Fruit fly (Drosophila melanogaster) whole organism: ENCODE data around the gene CG32473.

Experiments
- CG8478 ChIP-seq: fragments of >200 bp; optimal IDR thresholded peaks from 2 replicates; lab custom pipeline; 2018; ENCODE audit warnings: inconsistent platforms
- Dll ChIP-seq: fragments of >200 bp; optimal IDR thresholded peaks from 2 replicates; lab custom pipeline; 2017
- EcR ChIP-seq, 2 experiments: fragments of >200 bp; optimal IDR thresholded peaks; 2 replicates each; lab custom pipeline; 2017; ENCODE audit warnings: missing biosample characterization in 2 of 2, missing genetic modification characterization in 2 of 2, missing genetic modification reagents in 2 of 2
- pan ChIP-seq: fragments of >200 bp; optimal IDR thresholded peaks from 2 replicates; lab custom pipeline; 2017
- psq ChIP-seq: fragments of >200 bp; optimal IDR thresholded peaks from 2 replicates; lab custom pipeline; 2017
- usp ChIP-seq: fragments of >200 bp; optimal IDR thresholded peaks from 2 replicates; lab custom pipeline; 2017; ENCODE audit warnings: missing biosample characterization, missing genetic modification characterization, mixed read lengths

The CG32473 gene

dm6 chr3R:13309133-13309711, 6.8 kb downstream of the CG32473 start:
- TF ChIP-seq Dll = no peak
- TF ChIP-seq EcR (GFP tag; optimal IDR thresholded peaks at IDR 0.05; lab: Kevin White, UChicago) = no peak
- no peak for TF ChIP-seq pan
- no peak for TF ChIP-seq CG8478 (lab: Kevin White, UChicago)
- TF ChIP-seq usp = no peak
- TF ChIP-seq psq (lab: Kevin White, UChicago) = no peak

dm6 chr3R:13313088-13313487, 10.6 kb downstream of the CG32473 start, which contains the start of gene CG44142:
TSS of gene CG44142 (minus strand) at chr3R:13313188.
- no peak for TF ChIP-seq EcR (GFP tag; optimal IDR thresholded peaks at IDR 0.05; lab: Kevin White, UChicago)
- TF ChIP-seq usp = no peak
- TF ChIP-seq Dll = no peak
- TF ChIP-seq pan = no peak
- TF ChIP-seq CG8478 (lab: Kevin White, UChicago) = no peak
- TF ChIP-seq psq (lab: Kevin White, UChicago) = no peak

dm6 chr3R:13319170-13319569, 16.7 kb downstream of the CG32473 start, which contains the start of gene CG45080:
TSS of gene CG45080 (minus strand) at chr3R:13319270.
- no peak for TF ChIP-seq Dll
- TF ChIP-seq EcR (GFP tag; optimal IDR thresholded peaks at IDR 0.05; lab: Kevin White, UChicago) = no peak
- no peak for TF ChIP-seq psq (lab: Kevin White, UChicago)
- TF ChIP-seq CG8478 (lab: Kevin White, UChicago) = no peak
- no peak for TF ChIP-seq pan
- TF ChIP-seq usp = no peak

dm6 chr3R:13319873-13320272, 17.4 kb downstream of the CG32473 start:
- TF ChIP-seq Dll (no peak), pan (no peak), usp (no peak), psq (lab: Kevin White, UChicago) (no peak), CG8478 (lab: Kevin White, UChicago) (no peak), EcR (GFP tag; optimal IDR thresholded peaks at IDR 0.05; lab: Kevin White, UChicago) (no peak)

- TF ChIP-seq pan (no peak), CG8478 (lab: Kevin White, UChicago) (no peak), psq (lab: Kevin White, UChicago) (no peak), usp (no peak), EcR (GFP tag; optimal IDR thresholded peaks at IDR 0.05; lab: Kevin White, UChicago) (no peak), Dll (no peak)
Measured at dm6 chr3R:13333031-13333430, 30.6 kb downstream of the CG32473 start.

dm6 chr3R:13334007-13334406, 31.6 kb downstream of the CG32473 start, which contains the start of gene PK2-R2:
TSS of gene PK2-R2 (minus strand) at chr3R:13334166.
- TF ChIP-seq CG8478 (lab: Kevin White, UChicago) (no peak), usp (no peak), EcR (GFP tag; optimal IDR thresholded peaks at IDR 0.05; lab: Kevin White, UChicago) (no peak), pan (no peak), Dll (no peak), psq (lab: Kevin White, UChicago) (no peak)

dm6 chr3R:13338030-13338429, 35.6 kb downstream of the CG32473 start, which contains the start of gene PK2-R1:
TSS of gene PK2-R1 (plus strand) at chr3R:13338330.
- no peak for TF ChIP-seq pan
- no peak for TF ChIP-seq CG8478 (lab: Kevin White, UChicago)
- TF ChIP-seq EcR (GFP tag; optimal IDR thresholded peaks at IDR 0.05; lab: Kevin White, UChicago) = no peak
- TF ChIP-seq psq (lab: Kevin White, UChicago) = no peak
- TF ChIP-seq Dll = no peak
- no peak for TF ChIP-seq usp

dm6 chr3R:13353373-13353772, 50.9 kb downstream of the CG32473 start, which contains the start of gene mthl12:
TSS of gene mthl12 (plus strand) at chr3R:13353673.
- TF ChIP-seq CG8478 (lab: Kevin White, UChicago) (no peak), usp (no peak), Dll (no peak), pan (no peak), EcR (GFP tag; optimal IDR thresholded peaks at IDR 0.05; lab: Kevin White, UChicago) (no peak), psq (lab: Kevin White, UChicago) (no peak)

- TF ChIP-seq CG8478 (lab: Kevin White, UChicago) (no peak), pan (no peak), EcR (GFP tag; optimal IDR thresholded peaks at IDR 0.05; lab: Kevin White, UChicago) (no peak), psq (lab: Kevin White, UChicago) (no peak)
Measured at dm6 chr3R:13356960-13357359, 54.5 kb downstream of the CG32473 start.

- no peak for TF ChIP-seq pan
- no peak for TF ChIP-seq Dll
- no peak for TF ChIP-seq psq (lab: Kevin White, UChicago)
- TF ChIP-seq CG8478 (lab: Kevin White, UChicago) = no peak
- no peak for TF ChIP-seq EcR (GFP tag; optimal IDR thresholded peaks at IDR 0.05; lab: Kevin White, UChicago)
- TF ChIP-seq usp = no peak
Measured at dm6 chr3R:13360108-13360507, 57.7 kb downstream of the CG32473 start.
